Worm (Caenorhabditis elegans): ENCODE data around the gene Y40A1A.2.

ce11 chrX:2018848-2019247, 28.3 kb downstream of the Y40A1A.2 start, which contains the start of gene Y102A11A.3:
- TF ChIP-seq snpc-4 (tag; optimal IDR thresholded peaks at IDR 0.05) = no peak
- no peak for TF ChIP-seq lin-13 (tag; optimal IDR thresholded peaks at IDR 0.05)
- TF ChIP-seq ceh-43 (GFP tag; optimal IDR thresholded peaks at IDR 0.05) = no peak
- no peak for TF ChIP-seq nhr-28 (tag; optimal IDR thresholded peaks at IDR 0.05)
- TF ChIP-seq unc-62 (GFP tag; optimal IDR thresholded peaks at IDR 0.05) = no peak
- TF ChIP-seq ces-1 (GFP tag; optimal IDR thresholded peaks at IDR 0.05) = no peak
- TF ChIP-seq sem-2 (GFP tag; optimal IDR thresholded peaks at IDR 0.05) = no peak
- TF ChIP-seq pha-4 (tag; optimal IDR thresholded peaks at IDR 0.05) = no peak
- no peak for TF ChIP-seq bed-3 (GFP tag; optimal IDR thresholded peaks at IDR 0.05)
- no peak for TF ChIP-seq elt-1 (tag; optimal IDR thresholded peaks at IDR 0.05; ENCODE audit: borderline replicate concordance, insufficient read depth)
- TF ChIP-seq lsy-2 (tag; optimal IDR thresholded peaks at IDR 0.05) = no peak

All from whole organism, mixed stage, embryonic.